Worm (Caenorhabditis elegans) whole organism, late embryonic: ENCODE measurements around the gene F32D8.13.

Experiments
- F13H6.1 ChIP-seq: sonication (generic microtip); optimal IDR thresholded peaks from 2 replicates; lab custom pipeline; 2016; ENCODE audit warnings: missing genetic modification characterization, missing compliant biosample characterization
- T23F11.4 ChIP-seq: fragments of 200-800 bp; sonication (Bioruptor generic); optimal IDR thresholded peaks from 2 replicates; lab custom pipeline; 2018; ENCODE audit warnings: mild to moderate bottlenecking, missing genetic modification characterization, missing compliant biosample characterization
- dve-1 ChIP-seq: sonication (generic microtip); optimal IDR thresholded peaks from 2 replicates; lab custom pipeline; 2017; ENCODE audit warnings: antibody characterized with exemption, mild to moderate bottlenecking, missing genetic modification characterization, missing compliant biosample characterization
- nhr-11 ChIP-seq: fragments of 150-350 bp; optimal IDR thresholded peaks from 2 replicates; lab custom pipeline; 2014; ENCODE audit warnings: missing biosample characterization, missing genetic modification characterization
- pax-1 ChIP-seq: fragments of 150-350 bp; optimal IDR thresholded peaks from 2 replicates; lab custom pipeline; 2014; ENCODE audit warnings: missing biosample characterization, missing genetic modification characterization
- pha-4 ChIP-seq: fragments of 150-350 bp; optimal IDR thresholded peaks from 2 replicates; lab custom pipeline; 2018; ENCODE audit warnings: missing biosample characterization, missing genetic modification reagents, missing genetic modification characterization
- pqm-1 ChIP-seq: sonication (generic microtip); optimal IDR thresholded peaks from 2 replicates; lab custom pipeline; 2016; ENCODE audit warnings: missing genetic modification characterization, missing compliant biosample characterization
- unc-55 ChIP-seq: sonication (generic microtip); optimal IDR thresholded peaks from 2 replicates; lab custom pipeline; 2017; ENCODE audit warnings: missing biosample characterization, missing genetic modification reagents, missing genetic modification characterization

- TF ChIP-seq dve-1 (tag; lab: Kevin White, UChicago) = no peak
- TF ChIP-seq pha-4 (tag; lab: Kevin White, UChicago) = no peak
- no peak for TF ChIP-seq pqm-1 (tag; lab: Kevin White, UChicago)
- no peak for TF ChIP-seq F13H6.1 (tag; lab: Kevin White, UChicago)
- TF ChIP-seq T23F11.4 = no peak
- TF ChIP-seq unc-55 (GFP tag; lab: Kevin White, UChicago) = no peak
- TF ChIP-seq pax-1 (tag; lab: Kevin White, UChicago) = no peak
- no peak for TF ChIP-seq nhr-11 (tag; lab: Kevin White, UChicago)
These were observed 4.8 kb upstream of the F32D8.13 start, which contains the start of gene spp-16 for ce11 chrV:10901125-10901524.
